Worm (Caenorhabditis elegans) whole organism, early embryonic: ENCODE data around the gene paqr-2.

Experiments
- F13C5.2 ChIP-seq: sonication (generic microtip); optimal IDR thresholded peaks from 2 replicates; lab custom pipeline; 2017; ENCODE audit warnings: mild to moderate bottlenecking, missing genetic modification characterization, inconsistent platforms, missing compliant biosample characterization
- aly-1 ChIP-seq: sonication (generic microtip); optimal IDR thresholded peaks from 2 replicates; lab custom pipeline; 2016; ENCODE audit warnings: missing genetic modification characterization, missing compliant biosample characterization
- ama-1 ChIP-seq: fragments of 150-350 bp; optimal IDR thresholded peaks from 2 replicates; lab custom pipeline; 2014
- ceh-13 ChIP-seq: fragments of 200-800 bp; sonication (Bioruptor generic); optimal IDR thresholded peaks from 2 replicates; lab custom pipeline; 2018; ENCODE audit warnings: mild to moderate bottlenecking, missing genetic modification characterization, missing compliant biosample characterization
- ceh-36 ChIP-seq: sonication (generic microtip); optimal IDR thresholded peaks from 2 replicates; lab custom pipeline; 2016; ENCODE audit warnings: missing genetic modification characterization, inconsistent platforms, missing compliant biosample characterization
- flt-1 ChIP-seq: fragments of 200-800 bp; sonication (Bioruptor generic); IDR thresholded peaks from 2 replicates; pipeline ENCODE4 v1.3.6; 2022; ENCODE audit warnings: missing genetic modification characterization, missing compliant biosample characterization
- hmbx-1 ChIP-seq: sonication (generic microtip); optimal IDR thresholded peaks from 2 replicates; lab custom pipeline; 2016; ENCODE audit warnings: mild to moderate bottlenecking, missing genetic modification characterization, missing compliant biosample characterization
- hnd-1 ChIP-seq: sonication (generic microtip); optimal IDR thresholded peaks from 2 replicates; lab custom pipeline; 2016; ENCODE audit warnings: missing genetic modification characterization, missing compliant biosample characterization
- pes-1 ChIP-seq: fragments of 200-800 bp; sonication (Bioruptor generic); IDR thresholded peaks from 2 replicates; pipeline ENCODE4 v1.3.6; 2022; ENCODE audit warnings: missing genetic modification reagents, missing genetic modification characterization, missing compliant biosample characterization
- scrt-1 ChIP-seq: fragments of 200-800 bp; sonication (Bioruptor generic); IDR thresholded peaks from 2 replicates; pipeline ENCODE4 v1.3.6; 2022; ENCODE audit warnings: missing genetic modification characterization, missing compliant biosample characterization
- sea-1 ChIP-seq: fragments of 200-800 bp; sonication (Bioruptor generic); conservative IDR thresholded peaks from 2 replicates; pipeline ENCODE4 v1.3.6; 2022; ENCODE audit warnings: missing genetic modification characterization, missing compliant biosample characterization
- tbx-11 ChIP-seq: fragments of 200-800 bp; sonication (Bioruptor generic); IDR thresholded peaks from 2 replicates; pipeline ENCODE4 v1.3.6; 2022; ENCODE audit warnings: missing genetic modification characterization, missing compliant biosample characterization
- tbx-37 ChIP-seq: fragments of 200-800 bp; sonication (Bioruptor generic); conservative IDR thresholded peaks from 2 replicates; pipeline ENCODE4 v1.3.6; 2022; ENCODE audit warnings: missing genetic modification reagents, missing genetic modification characterization, missing compliant biosample characterization
- tra-4 ChIP-seq: sonication (generic microtip); optimal IDR thresholded peaks from 2 replicates; lab custom pipeline; 2017; ENCODE audit warnings: missing genetic modification characterization, missing compliant biosample characterization

- TF ChIP-seq flt-1 (no peak), ama-1 (no peak), sea-1 (GFP tag; lab: Robert Waterston, UW) (no peak), hnd-1 (tag; lab: Kevin White, UChicago) (no peak), tra-4 (tag; lab: Kevin White, UChicago) (no peak), hmbx-1 (tag; lab: Kevin White, UChicago) (no peak), scrt-1 (GFP tag; lab: Robert Waterston, UW) (no peak), tbx-11 (GFP tag; lab: Robert Waterston, UW) (no peak), ceh-13 (GFP tag; lab: Kevin White, UChicago) (no peak), F13C5.2 (tag; lab: Kevin White, UChicago) (no peak), ceh-36 (no peak), tbx-37 (GFP tag; lab: Robert Waterston, UW) (no peak), aly-1 (no peak), pes-1 (GFP tag; lab: Robert Waterston, UW) (no peak)
These were observed 38.2 kb upstream of the paqr-2 start for ce11 chrIII:5417921-5418320.
